Worm (Caenorhabditis elegans) whole organism, young adult: ENCODE results near the gene F58H1.2.

ENCODE experiments used
- D2030.7 ChIP-seq: fragments of 200-800 bp; sonication (Bioruptor generic); IDR thresholded peaks from 2 replicates; pipeline ENCODE4 v1.3.6; 2022; ENCODE audit warnings: missing genetic modification reagents, missing genetic modification characterization, missing compliant biosample characterization
- ama-1 ChIP-seq, 3 experiments: fragments of 150-350 bp in 1 of 3; sonication (generic microtip) in 2 of 3; optimal IDR thresholded peaks; 2 replicates each; lab custom pipeline; 2014 to 2018; ENCODE audit warnings: missing biosample characterization in 2 of 3, missing genetic modification characterization in 2 of 3, missing genetic modification reagents in 2 of 3
- attf-5 ChIP-seq: fragments of 200-800 bp; sonication (Bioruptor generic); optimal IDR thresholded peaks from 2 replicates; lab custom pipeline; 2018; ENCODE audit warnings: mild to moderate bottlenecking, missing genetic modification characterization, missing compliant biosample characterization
- dpl-1 ChIP-seq: fragments of 150-350 bp; optimal IDR thresholded peaks from 2 replicates; lab custom pipeline; 2014; ENCODE audit warnings: missing biosample characterization, missing genetic modification reagents, missing genetic modification characterization
- ets-4 ChIP-seq: fragments of 200-800 bp; sonication (Bioruptor generic); optimal IDR thresholded peaks from 2 replicates; lab custom pipeline; 2018; ENCODE audit warnings: mild to moderate bottlenecking, missing genetic modification characterization, missing compliant biosample characterization
- pha-4 ChIP-seq: fragments of 150-350 bp; sonication (generic microtip); optimal IDR thresholded peaks from 2 replicates; lab custom pipeline; 2014; ENCODE audit warnings: missing biosample characterization, missing genetic modification reagents, missing genetic modification characterization
- rec-8 ChIP-seq, 2 experiments: sonication (generic microtip); optimal IDR thresholded peaks; 2 replicates each; lab custom pipeline; 2016; ENCODE audit warnings: mild to moderate bottlenecking in 2 of 2, missing genetic modification characterization in 2 of 2, missing genetic modification reagents in 2 of 2, missing genotype in 2 of 2, missing biosample characterization in 1 of 2, missing compliant biosample characterization in 1 of 2, moderate library complexity in 1 of 2
- sea-2 ChIP-seq: fragments of 200-800 bp; sonication (Bioruptor generic); IDR thresholded peaks from 2 replicates; pipeline ENCODE4 v1.3.6; 2022; ENCODE audit warnings: missing genetic modification characterization, missing compliant biosample characterization
- snpc-4 ChIP-seq, 5 experiments: fragments of 150-350 bp in 1 of 5; sonication (generic microtip) in 4 of 5; optimal IDR thresholded peaks; 2 replicates each; lab custom pipeline; 2014 to 2018; ENCODE audit warnings: missing genetic modification characterization in 5 of 5, missing biosample characterization in 3 of 5, antibody characterized with exemption in 2 of 5, mild to moderate bottlenecking in 2 of 5, missing compliant biosample characterization in 2 of 5, missing genotype in 2 of 5, moderate library complexity in 2 of 5, missing genetic modification reagents in 1 of 5
- unc-62 ChIP-seq: fragments of 150-350 bp; optimal IDR thresholded peaks from 2 replicates; lab custom pipeline; 2014; ENCODE audit warnings: missing biosample characterization, missing genetic modification reagents, missing genetic modification characterization

ce11 chrV:11953621-11954020 lies 24.7 kb downstream of the F58H1.2 start:
- TF ChIP-seq snpc-4 (GFP tag; optimal IDR thresholded peaks at IDR 0.05; lab: Kevin White, UChicago), result no peak
- no peak for TF ChIP-seq snpc-4 (tag; optimal IDR thresholded peaks at IDR 0.05; lab: Kevin White, UChicago)
- TF ChIP-seq attf-5 (GFP tag; lab: Kevin White, UChicago), result no peak
- no peak for TF ChIP-seq unc-62 (GFP tag; lab: Kevin White, UChicago)
- TF ChIP-seq sea-2, result no peak
- TF ChIP-seq ama-1 (optimal IDR thresholded peaks at IDR 0.05; lab: Kevin White, UChicago), result no peak
- no peak for TF ChIP-seq ama-1 (GFP tag; optimal IDR thresholded peaks at IDR 0.05; lab: Kevin White, UChicago)
- no peak for TF ChIP-seq D2030.7 (GFP tag; lab: Robert Waterston, UW)
- TF ChIP-seq rec-8 (tag; optimal IDR thresholded peaks at IDR 0.05; lab: Kevin White, UChicago), result no peak
- TF ChIP-seq ets-4 (GFP tag; lab: Kevin White, UChicago), result no peak
- TF ChIP-seq dpl-1, result no peak
- TF ChIP-seq pha-4 (tag; lab: Kevin White, UChicago), result no peak
